Worm (Caenorhabditis elegans) whole organism, early embryonic: ENCODE results near the gene ace-1.

Source experiments
- B0310.2 ChIP-seq: sonication (generic microtip); optimal IDR thresholded peaks from 2 replicates; lab custom pipeline; 2016; ENCODE audit warnings: mild to moderate bottlenecking, missing genetic modification characterization, missing compliant biosample characterization
- F13C5.2 ChIP-seq: sonication (generic microtip); optimal IDR thresholded peaks from 2 replicates; lab custom pipeline; 2017; ENCODE audit warnings: mild to moderate bottlenecking, missing genetic modification characterization, inconsistent platforms, missing compliant biosample characterization
- aly-1 ChIP-seq: sonication (generic microtip); optimal IDR thresholded peaks from 2 replicates; lab custom pipeline; 2016; ENCODE audit warnings: missing genetic modification characterization, missing compliant biosample characterization
- ama-1 ChIP-seq: fragments of 150-350 bp; optimal IDR thresholded peaks from 2 replicates; lab custom pipeline; 2014
- ceh-13 ChIP-seq: fragments of 200-800 bp; sonication (Bioruptor generic); optimal IDR thresholded peaks from 2 replicates; lab custom pipeline; 2018; ENCODE audit warnings: mild to moderate bottlenecking, missing genetic modification characterization, missing compliant biosample characterization
- ceh-36 ChIP-seq: sonication (generic microtip); optimal IDR thresholded peaks from 2 replicates; lab custom pipeline; 2016; ENCODE audit warnings: missing genetic modification characterization, inconsistent platforms, missing compliant biosample characterization
- ets-7 ChIP-seq: sonication (generic microtip); optimal IDR thresholded peaks from 2 replicates; lab custom pipeline; 2016; ENCODE audit warnings: missing genotype, missing genetic modification characterization, missing compliant biosample characterization
- flt-1 ChIP-seq: fragments of 200-800 bp; sonication (Bioruptor generic); IDR thresholded peaks from 2 replicates; pipeline ENCODE4 v1.3.6; 2022; ENCODE audit warnings: missing genetic modification characterization, missing compliant biosample characterization
- hmbx-1 ChIP-seq: sonication (generic microtip); optimal IDR thresholded peaks from 2 replicates; lab custom pipeline; 2016; ENCODE audit warnings: mild to moderate bottlenecking, missing genetic modification characterization, missing compliant biosample characterization
- hmg-4 ChIP-seq: fragments of 200-800 bp; sonication (Bioruptor generic); optimal IDR thresholded peaks from 2 replicates; lab custom pipeline; 2018; ENCODE audit warnings: mild to moderate bottlenecking, missing genetic modification characterization, missing compliant biosample characterization
- hnd-1 ChIP-seq: sonication (generic microtip); optimal IDR thresholded peaks from 2 replicates; lab custom pipeline; 2016; ENCODE audit warnings: missing genetic modification characterization, missing compliant biosample characterization
- pes-1 ChIP-seq: fragments of 200-800 bp; sonication (Bioruptor generic); IDR thresholded peaks from 2 replicates; pipeline ENCODE4 v1.3.6; 2022; ENCODE audit warnings: missing genetic modification reagents, missing genetic modification characterization, missing compliant biosample characterization
- scrt-1 ChIP-seq: fragments of 200-800 bp; sonication (Bioruptor generic); IDR thresholded peaks from 2 replicates; pipeline ENCODE4 v1.3.6; 2022; ENCODE audit warnings: missing genetic modification characterization, missing compliant biosample characterization
- sea-1 ChIP-seq: fragments of 200-800 bp; sonication (Bioruptor generic); conservative IDR thresholded peaks from 2 replicates; pipeline ENCODE4 v1.3.6; 2022; ENCODE audit warnings: missing genetic modification characterization, missing compliant biosample characterization
- tbx-11 ChIP-seq: fragments of 200-800 bp; sonication (Bioruptor generic); IDR thresholded peaks from 2 replicates; pipeline ENCODE4 v1.3.6; 2022; ENCODE audit warnings: missing genetic modification characterization, missing compliant biosample characterization
- tbx-37 ChIP-seq: fragments of 200-800 bp; sonication (Bioruptor generic); conservative IDR thresholded peaks from 2 replicates; pipeline ENCODE4 v1.3.6; 2022; ENCODE audit warnings: missing genetic modification reagents, missing genetic modification characterization, missing compliant biosample characterization
- tra-4 ChIP-seq: sonication (generic microtip); optimal IDR thresholded peaks from 2 replicates; lab custom pipeline; 2017; ENCODE audit warnings: missing genetic modification characterization, missing compliant biosample characterization

ace-1 gene

ce11 chrX:16369454-16369853 is 2.4 kb downstream of the ace-1 start:
- TF ChIP-seq hmg-4 (GFP tag; lab: Kevin White, UChicago) (no peak), scrt-1 (GFP tag; lab: Robert Waterston, UW) (no peak), hnd-1 (tag; lab: Kevin White, UChicago) (no peak), ets-7 (tag; lab: Kevin White, UChicago) (no peak), hmbx-1 (tag; lab: Kevin White, UChicago) (no peak), ama-1 (lab: Kevin White, UChicago) (no peak), F13C5.2 (tag; lab: Kevin White, UChicago) (no peak), flt-1 (GFP tag; lab: Robert Waterston, UW) (no peak), tra-4 (no peak), sea-1 (GFP tag; lab: Robert Waterston, UW) (no peak), ceh-13 (GFP tag; lab: Kevin White, UChicago) (no peak), tbx-37 (GFP tag; lab: Robert Waterston, UW) (no peak), tbx-11 (GFP tag; lab: Robert Waterston, UW) (no peak)

- TF ChIP-seq tbx-37 (GFP tag; lab: Robert Waterston, UW) (peak; percentile 46; the same call in 1 of the 2 replicates), tbx-11 (GFP tag; lab: Robert Waterston, UW) (no peak)
Measured at ce11 chrX:16375807-16376638, 8.9 kb downstream of the ace-1 start, which contains the start of gene sur-7. Gene sur-7 (plus strand): TSS chrX:16376588.

DNA sequence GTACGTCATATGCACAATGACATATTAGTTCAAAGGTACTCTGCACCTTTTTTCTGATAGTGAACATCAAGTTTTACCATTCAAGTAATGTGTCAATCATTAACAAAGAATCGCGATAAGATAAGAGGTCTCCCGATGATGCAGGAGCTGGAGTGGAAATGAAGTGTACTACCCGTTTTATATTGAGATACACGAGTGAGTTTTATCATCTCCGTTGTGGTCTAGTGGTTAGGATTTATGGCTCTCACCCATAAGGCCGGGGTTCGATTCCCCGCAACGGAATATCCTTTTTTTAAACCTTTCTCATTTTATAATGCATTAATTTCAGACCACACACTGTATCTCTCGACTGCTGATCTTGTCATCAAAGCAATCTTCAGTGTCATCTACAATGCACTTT is 10.8 kb downstream of the ace-1 start:
- TF ChIP-seq sea-1 (GFP tag; lab: Robert Waterston, UW), result peak; percentile 41; the same call in 1 of the 2 replicates
- no peak for TF ChIP-seq tbx-37 (GFP tag; lab: Robert Waterston, UW)
- TF ChIP-seq hmbx-1 (tag; lab: Kevin White, UChicago), result no peak
- TF ChIP-seq ceh-36 (tag; lab: Kevin White, UChicago), result no peak
- TF ChIP-seq ama-1 (lab: Kevin White, UChicago), result no peak
- TF ChIP-seq aly-1 (tag; lab: Kevin White, UChicago), result peak; percentile 17
- TF ChIP-seq hmg-4 (GFP tag; lab: Kevin White, UChicago), result no peak
- TF ChIP-seq hnd-1 (tag; lab: Kevin White, UChicago), result peak; percentile 20
- TF ChIP-seq F13C5.2 (tag; lab: Kevin White, UChicago), result no peak
- no peak for TF ChIP-seq ets-7 (tag; lab: Kevin White, UChicago)
- TF ChIP-seq tra-4, result no peak
- TF ChIP-seq flt-1 (GFP tag; lab: Robert Waterston, UW), result peak; percentile 34; the same call in 1 of the 2 replicates
- no peak for TF ChIP-seq ceh-13 (GFP tag; lab: Kevin White, UChicago)
- TF ChIP-seq scrt-1 (GFP tag; lab: Robert Waterston, UW), result 0 out of 2 replicates have a peak, but pooled peaks have one; percentile 23
- TF ChIP-seq B0310.2, result no peak
- peak; percentile 52 for TF ChIP-seq pes-1
- peak; percentile 47; the same call in 1 of the 2 replicates for TF ChIP-seq tbx-11 (GFP tag; lab: Robert Waterston, UW)

- no peak for TF ChIP-seq tbx-11 (GFP tag; lab: Robert Waterston, UW)
- TF ChIP-seq scrt-1 (GFP tag; lab: Robert Waterston, UW), result no peak
- TF ChIP-seq ama-1 (lab: Kevin White, UChicago), result no peak
- no peak for TF ChIP-seq pes-1
- no peak for TF ChIP-seq sea-1 (GFP tag; lab: Robert Waterston, UW)
- TF ChIP-seq ceh-36 (tag; lab: Kevin White, UChicago), result no peak
- TF ChIP-seq tbx-37 (GFP tag; lab: Robert Waterston, UW), result no peak
- TF ChIP-seq B0310.2, result no peak
- TF ChIP-seq hnd-1 (tag; lab: Kevin White, UChicago), result no peak
- TF ChIP-seq hmg-4 (GFP tag; lab: Kevin White, UChicago), result no peak
- no peak for TF ChIP-seq flt-1 (GFP tag; lab: Robert Waterston, UW)
Measured at ce11 chrX:16381115-16381514, 14.0 kb downstream of the ace-1 start.

- TF ChIP-seq ets-7 (tag; lab: Kevin White, UChicago), result no peak
- no peak for TF ChIP-seq ceh-36 (tag; lab: Kevin White, UChicago)
- TF ChIP-seq hnd-1 (tag; lab: Kevin White, UChicago), result no peak
- no peak for TF ChIP-seq aly-1 (tag; lab: Kevin White, UChicago)
- TF ChIP-seq tbx-37 (GFP tag; lab: Robert Waterston, UW), result no peak
- no peak for TF ChIP-seq sea-1 (GFP tag; lab: Robert Waterston, UW)
- TF ChIP-seq tra-4, result no peak
- no peak for TF ChIP-seq flt-1 (GFP tag; lab: Robert Waterston, UW)
- TF ChIP-seq pes-1, result no peak
Measured at ce11 chrX:16381908-16382307, 14.8 kb downstream of the ace-1 start.

DNA sequence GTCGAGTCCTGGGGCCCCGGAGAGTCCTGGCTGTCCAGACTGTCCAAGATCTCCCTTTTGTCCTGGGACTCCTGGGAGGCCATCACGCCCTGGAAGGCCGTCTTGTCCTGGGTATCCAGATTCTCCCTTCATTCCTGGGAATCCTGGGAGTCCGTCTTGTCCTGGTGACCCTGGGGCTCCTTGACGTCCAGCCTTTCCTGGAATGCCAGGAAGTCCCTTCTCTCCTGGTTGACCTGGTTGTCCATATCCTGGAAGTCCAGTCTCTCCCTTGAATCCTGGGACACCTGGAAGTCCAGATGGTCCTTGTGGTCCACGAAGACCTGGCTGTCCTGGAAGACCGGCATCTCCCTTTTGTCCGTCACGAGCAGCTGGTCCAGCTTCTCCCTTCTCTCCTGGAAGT is 16.0 kb downstream of the ace-1 start:
- no peak for TF ChIP-seq scrt-1 (GFP tag; lab: Robert Waterston, UW)
- TF ChIP-seq hmg-4 (GFP tag; lab: Kevin White, UChicago), result no peak
- no peak for TF ChIP-seq tbx-11 (GFP tag; lab: Robert Waterston, UW)
- no peak for TF ChIP-seq F13C5.2 (tag; lab: Kevin White, UChicago)
- TF ChIP-seq B0310.2, result no peak
- TF ChIP-seq ets-7 (tag; lab: Kevin White, UChicago), result no peak
- TF ChIP-seq ceh-36 (tag; lab: Kevin White, UChicago), result no peak
- TF ChIP-seq ceh-13 (GFP tag; lab: Kevin White, UChicago), result no peak

DNA sequence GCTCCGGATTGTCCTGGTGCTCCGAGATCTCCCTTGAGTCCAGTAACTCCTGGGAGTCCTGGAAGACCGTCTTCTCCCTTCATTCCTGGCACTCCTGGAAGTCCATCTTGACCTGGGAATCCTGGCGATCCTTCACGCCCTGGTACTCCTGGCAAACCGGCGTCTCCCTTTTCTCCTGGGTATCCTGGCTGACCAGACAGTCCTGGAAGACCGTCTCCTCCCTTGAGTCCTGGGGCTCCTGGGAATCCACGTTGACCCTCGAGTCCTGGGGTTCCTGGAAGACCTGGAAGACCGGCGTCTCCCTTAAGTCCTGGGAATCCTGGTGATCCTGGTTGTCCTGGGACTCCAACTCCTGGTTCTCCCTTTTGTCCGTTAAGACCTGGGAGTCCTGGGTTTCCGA is 16.9 kb downstream of the ace-1 start:
- TF ChIP-seq aly-1 (tag; lab: Kevin White, UChicago), result no peak
- peak; percentile 63 for TF ChIP-seq sea-1 (GFP tag; lab: Robert Waterston, UW)
